Worm (Caenorhabditis elegans): ENCODE results near the gene lst-5.

- TF ChIP-seq fkh-10 (GFP tag; optimal IDR thresholded peaks at IDR 0.05) = no peak
- no peak for TF ChIP-seq nhr-77 (tag; optimal IDR thresholded peaks at IDR 0.05)
- no peak for TF ChIP-seq unc-62 (GFP tag; optimal IDR thresholded peaks at IDR 0.05)
- no peak for TF ChIP-seq ces-1 (GFP tag; optimal IDR thresholded peaks at IDR 0.05)
- TF ChIP-seq mdl-1 (tag; optimal IDR thresholded peaks at IDR 0.05) = no peak
- TF ChIP-seq lin-15B (tag; optimal IDR thresholded peaks at IDR 0.05) = no peak
- no peak for TF ChIP-seq nhr-71 (tag; optimal IDR thresholded peaks at IDR 0.05)
- no peak for TF ChIP-seq dpl-1 (GFP tag; optimal IDR thresholded peaks at IDR 0.05)
- TF ChIP-seq nhr-90 (tag; optimal IDR thresholded peaks at IDR 0.05; ENCODE audit: poor library complexity) = no peak
- no peak for TF ChIP-seq pqm-1 (tag; optimal IDR thresholded peaks at IDR 0.05)
- no peak for TF ChIP-seq lin-39 (tag; optimal IDR thresholded peaks at IDR 0.05)
- TF ChIP-seq mep-1 (tag; optimal IDR thresholded peaks at IDR 0.05) = no peak
Observed at ce11 chrII:7069866-7070265, 47.2 kb downstream of the lst-5 start, which contains the start of gene him-14.
